Worm (Caenorhabditis elegans) whole organism, late embryonic: ENCODE data around the gene npp-10.

Source experiments
- C08G9.2 ChIP-seq: sonication (generic microtip); optimal IDR thresholded peaks from 2 replicates; lab custom pipeline; 2016; ENCODE audit warnings: mild to moderate bottlenecking, missing genetic modification characterization, moderate library complexity, missing compliant biosample characterization
- F13H6.1 ChIP-seq: sonication (generic microtip); optimal IDR thresholded peaks from 2 replicates; lab custom pipeline; 2016; ENCODE audit warnings: missing genetic modification characterization, missing compliant biosample characterization
- K09A11.1 ChIP-seq: sonication (generic microtip); optimal IDR thresholded peaks from 2 replicates; lab custom pipeline; 2017; ENCODE audit warnings: antibody characterized with exemption, mild to moderate bottlenecking, missing genetic modification characterization, missing compliant biosample characterization; ENCODE audit not compliant: insufficient read depth
- Y22D7AL.16 ChIP-seq: sonication (generic microtip); optimal IDR thresholded peaks from 2 replicates; lab custom pipeline; 2016; ENCODE audit warnings: missing genetic modification characterization, missing compliant biosample characterization
- ceh-18 ChIP-seq: sonication (generic microtip); optimal IDR thresholded peaks from 2 replicates; lab custom pipeline; 2016; ENCODE audit warnings: missing genetic modification characterization, missing compliant biosample characterization
- ceh-19 ChIP-seq: fragments of 200-800 bp; sonication (Bioruptor generic); optimal IDR thresholded peaks from 2 replicates; lab custom pipeline; 2018; ENCODE audit warnings: mild to moderate bottlenecking, missing genetic modification characterization, missing compliant biosample characterization
- ceh-2 ChIP-seq: sonication (generic microtip); optimal IDR thresholded peaks from 2 replicates; lab custom pipeline; 2016; ENCODE audit warnings: missing genotype, missing genetic modification characterization, missing compliant biosample characterization
- ceh-22 ChIP-seq: sonication (generic microtip); optimal IDR thresholded peaks from 2 replicates; lab custom pipeline; 2017; ENCODE audit warnings: missing biosample characterization, missing genetic modification characterization
- ceh-45 ChIP-seq: fragments of 200-800 bp; sonication (Bioruptor generic); IDR thresholded peaks from 2 replicates; pipeline ENCODE4 v1.3.6; 2022; ENCODE audit warnings: missing genetic modification reagents, missing genetic modification characterization, missing compliant biosample characterization
- ceh-9 ChIP-seq: sonication (generic microtip); optimal IDR thresholded peaks from 2 replicates; lab custom pipeline; 2016; ENCODE audit warnings: mild to moderate bottlenecking, missing genetic modification characterization, inconsistent platforms, missing compliant biosample characterization
- che-1 ChIP-seq: sonication (generic microtip); optimal IDR thresholded peaks from 2 replicates; lab custom pipeline; 2016; ENCODE audit warnings: mild to moderate bottlenecking, missing genetic modification characterization, missing compliant biosample characterization
- elt-2 ChIP-seq: sonication (generic microtip); optimal IDR thresholded peaks from 2 replicates; lab custom pipeline; 2016; ENCODE audit warnings: missing genetic modification reagents, missing genetic modification characterization, missing compliant biosample characterization
- ets-4 ChIP-seq: sonication (generic microtip); optimal IDR thresholded peaks from 2 replicates; lab custom pipeline; 2016; ENCODE audit warnings: missing genetic modification characterization, missing compliant biosample characterization
- fax-1 ChIP-seq: sonication (generic microtip); optimal IDR thresholded peaks from 2 replicates; lab custom pipeline; 2016; ENCODE audit warnings: missing genotype, missing genetic modification characterization, missing compliant biosample characterization
- fkh-10 ChIP-seq: fragments of 150-350 bp; optimal IDR thresholded peaks from 2 replicates; lab custom pipeline; 2014; ENCODE audit warnings: missing biosample characterization, missing genetic modification reagents, missing genetic modification characterization
- fkh-6 ChIP-seq: sonication (generic microtip); optimal IDR thresholded peaks from 2 replicates; lab custom pipeline; 2016; ENCODE audit warnings: missing genetic modification characterization, missing compliant biosample characterization
- gmeb-2 ChIP-seq: sonication (generic microtip); optimal IDR thresholded peaks from 2 replicates; lab custom pipeline; 2016; ENCODE audit warnings: missing genetic modification characterization, inconsistent platforms, missing compliant biosample characterization
- hlh-15 ChIP-seq: sonication (generic microtip); optimal IDR thresholded peaks from 2 replicates; lab custom pipeline; 2016; ENCODE audit warnings: missing genetic modification characterization, missing compliant biosample characterization
- hlh-30 ChIP-seq: sonication (generic microtip); optimal IDR thresholded peaks from 2 replicates; lab custom pipeline; 2017; ENCODE audit warnings: antibody characterized with exemption, missing genetic modification characterization, missing compliant biosample characterization; ENCODE audit not compliant: insufficient read depth
- lim-6 ChIP-seq: sonication (generic microtip); optimal IDR thresholded peaks from 2 replicates; lab custom pipeline; 2016; ENCODE audit warnings: missing genetic modification characterization, missing compliant biosample characterization
- madf-2 ChIP-seq: sonication (generic microtip); optimal IDR thresholded peaks from 2 replicates; lab custom pipeline; 2017; ENCODE audit warnings: missing genetic modification characterization, missing compliant biosample characterization
- mec-3 ChIP-seq: sonication (generic microtip); optimal IDR thresholded peaks from 2 replicates; lab custom pipeline; 2016; ENCODE audit warnings: borderline replicate concordance, missing genetic modification characterization, missing compliant biosample characterization
- odd-2 ChIP-seq: sonication (generic microtip); optimal IDR thresholded peaks from 2 replicates; lab custom pipeline; 2017; ENCODE audit warnings: antibody characterized with exemption, mild to moderate bottlenecking, missing genetic modification characterization, missing compliant biosample characterization
- pag-3 ChIP-seq: sonication (generic microtip); optimal IDR thresholded peaks from 2 replicates; lab custom pipeline; 2016; ENCODE audit warnings: missing compliant biosample characterization, missing genetic modification characterization, borderline replicate concordance
- pat-9 ChIP-seq: fragments of 200-800 bp; sonication (Bioruptor generic); optimal IDR thresholded peaks from 2 replicates; lab custom pipeline; 2018; ENCODE audit warnings: mild to moderate bottlenecking, missing genetic modification characterization, moderate library complexity, missing compliant biosample characterization
- pha-2 ChIP-seq: sonication (generic microtip); optimal IDR thresholded peaks from 2 replicates; lab custom pipeline; 2017; ENCODE audit warnings: mild to moderate bottlenecking, missing genetic modification characterization, missing compliant biosample characterization
- ref-2 ChIP-seq: sonication (generic microtip); optimal IDR thresholded peaks from 2 replicates; lab custom pipeline; 2016; ENCODE audit warnings: missing genetic modification characterization, missing compliant biosample characterization
- tbx-2 ChIP-seq: sonication (generic microtip); optimal IDR thresholded peaks from 2 replicates; lab custom pipeline; 2016; ENCODE audit warnings: missing genetic modification characterization, missing compliant biosample characterization
- ttx-3 ChIP-seq: sonication (generic microtip); optimal IDR thresholded peaks from 2 replicates; lab custom pipeline; 2016; ENCODE audit warnings: missing genetic modification reagents, missing genetic modification characterization, missing compliant biosample characterization
- unc-3 ChIP-seq, 2 experiments: fragments of 200-800 bp in 1 of 2; sonication (Bioruptor generic) in 1 of 2; sonication (generic microtip) in 1 of 2; conservative IDR thresholded peaks in 1 of 2; optimal IDR thresholded peaks in 1 of 2; 2 replicates each; pipeline versions ENCODE4 v1.3.6 to Lab custom; 2016 to 2022; ENCODE audit warnings: missing compliant biosample characterization in 2 of 2, missing genetic modification characterization in 2 of 2, missing genetic modification reagents in 1 of 2
- unc-42 ChIP-seq: sonication (generic microtip); optimal IDR thresholded peaks from 2 replicates; lab custom pipeline; 2016; ENCODE audit warnings: missing genotype, missing genetic modification characterization, missing compliant biosample characterization
- unc-55 ChIP-seq: sonication (generic microtip); optimal IDR thresholded peaks from 2 replicates; lab custom pipeline; 2017; ENCODE audit warnings: missing biosample characterization, missing genetic modification reagents, missing genetic modification characterization
- unc-86 ChIP-seq: sonication (generic microtip); optimal IDR thresholded peaks from 2 replicates; lab custom pipeline; 2016; ENCODE audit warnings: missing genetic modification characterization, missing compliant biosample characterization
- ztf-16 ChIP-seq: sonication (generic microtip); optimal IDR thresholded peaks from 2 replicates; lab custom pipeline; 2017; ENCODE audit warnings: missing genetic modification characterization, missing compliant biosample characterization

Gene npp-10

DNA sequence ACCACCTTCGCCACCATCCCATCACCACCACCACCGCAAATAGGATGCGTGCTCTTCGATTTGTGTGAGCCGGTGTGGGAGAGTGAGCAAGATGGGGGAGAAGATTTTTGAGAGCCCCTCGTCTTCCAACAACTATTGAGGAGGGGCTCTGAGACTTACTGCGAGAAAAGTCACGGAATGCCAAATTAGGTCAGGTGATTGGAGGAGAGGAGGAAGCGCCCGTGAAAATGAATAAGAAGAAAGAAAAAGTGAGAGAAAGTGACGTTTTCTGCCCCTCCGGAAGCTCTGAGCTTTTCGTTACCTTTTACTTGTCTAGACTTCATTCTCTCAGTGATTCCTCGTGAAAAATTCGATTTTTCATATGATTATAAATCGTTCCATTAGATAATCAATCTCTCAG lies 20.7 kb downstream of the npp-10 start:
- TF ChIP-seq ceh-18 (tag; lab: Kevin White, UChicago) (no peak), unc-42 (tag; lab: Kevin White, UChicago) (peak; percentile 33)

DNA sequence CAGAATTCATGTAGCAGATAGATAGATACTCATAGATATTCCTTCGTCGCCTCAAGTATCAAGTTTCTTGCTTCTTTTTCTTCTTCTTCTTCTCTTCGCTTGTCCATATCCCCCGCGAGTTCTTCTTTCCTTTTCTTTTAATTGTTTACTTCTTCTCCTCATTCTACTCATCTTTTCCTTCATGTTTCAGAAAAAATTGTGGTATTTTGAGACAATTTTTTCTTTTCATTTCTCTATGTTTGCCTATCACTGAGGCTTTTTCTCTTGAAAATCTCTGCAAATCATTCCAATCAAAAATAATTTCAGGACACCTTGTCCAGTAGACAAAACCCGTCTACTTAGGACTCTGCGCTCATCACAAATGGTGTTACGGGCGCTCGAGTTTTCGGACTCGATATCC lies 26.4 kb downstream of the npp-10 start, which contains the start of gene T04C9.1:
Gene T04C9.1 (plus strand): TSS at position 301 of the 400 bp plus-strand sequence.
- TF ChIP-seq pha-2 (no peak), ceh-9 (tag; lab: Kevin White, UChicago) (no peak), unc-3 (GFP tag; conservative IDR thresholded peaks at IDR 0.05; lab: Robert Waterston, UW) (no peak), unc-3 (tag; optimal IDR thresholded peaks at IDR 0.05; lab: Kevin White, UChicago) (no peak), ceh-22 (no peak), fax-1 (no peak), ceh-45 (GFP tag; lab: Robert Waterston, UW) (no peak), ceh-19 (no peak), Y22D7AL.16 (tag; lab: Kevin White, UChicago) (no peak)

DNA sequence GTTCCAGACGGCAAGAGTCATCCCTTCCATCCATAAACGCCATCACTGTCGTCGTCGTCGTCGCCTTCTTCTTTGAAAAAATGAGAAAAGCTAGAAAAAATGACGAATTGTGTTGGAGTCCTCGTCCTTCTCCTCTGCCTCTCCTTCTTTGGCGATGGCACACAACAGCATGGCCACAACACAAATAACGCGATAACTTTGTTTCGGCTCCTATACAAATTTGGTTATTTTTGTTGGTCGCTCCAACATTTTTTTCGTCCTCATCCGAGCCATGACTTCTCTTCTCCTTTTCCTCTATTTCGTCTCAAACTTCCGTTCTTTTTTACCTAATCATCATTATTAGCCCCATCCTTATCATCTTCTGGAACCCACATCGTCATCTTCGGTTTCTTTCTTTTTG lies 27.3 kb downstream of the npp-10 start:
- no peak for TF ChIP-seq fax-1
- peak; percentile 98 for TF ChIP-seq unc-42 (tag; lab: Kevin White, UChicago)

DNA sequence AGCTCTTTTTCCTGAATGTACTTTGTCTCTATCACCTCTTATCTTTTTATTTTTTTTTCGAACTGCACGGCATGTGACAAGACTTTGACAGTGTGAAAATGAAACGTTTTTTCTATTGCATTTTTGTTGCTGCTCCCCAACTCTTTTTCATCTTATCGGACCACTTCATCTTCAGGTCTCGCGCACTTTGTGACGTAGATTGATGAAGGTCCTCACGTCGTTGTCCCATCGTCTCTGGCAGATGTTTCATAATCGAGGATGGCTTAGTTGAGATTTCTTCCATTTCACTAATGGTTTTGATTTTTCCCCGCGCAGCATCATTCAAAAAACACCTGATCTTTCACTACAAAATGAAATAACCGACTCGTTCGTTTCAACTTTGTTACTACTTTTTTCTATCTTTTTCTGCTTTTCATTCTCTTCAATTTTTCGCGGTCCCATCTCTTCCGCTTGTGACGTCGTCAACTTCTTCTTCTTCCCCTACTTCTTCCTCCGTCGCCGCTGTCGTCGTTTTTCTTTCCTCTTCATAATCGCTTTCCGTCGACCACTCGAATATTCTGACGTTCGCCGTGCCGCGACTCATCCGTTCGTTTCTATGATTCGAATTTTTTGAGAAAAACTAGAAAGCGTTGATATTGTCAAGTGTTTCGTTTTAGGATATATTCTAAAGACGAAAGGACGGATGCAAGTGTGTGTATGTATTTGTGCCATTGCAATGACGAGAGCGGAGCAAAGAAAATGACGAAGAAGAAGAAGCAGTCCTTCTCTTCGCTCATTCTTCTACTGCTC lies 28.0 kb downstream of the npp-10 start, which contains the start of gene T04C9.2:
Gene T04C9.2 (plus strand): TSS at position 739 of the 789 bp plus-strand sequence.
- TF ChIP-seq unc-42 (tag; lab: Kevin White, UChicago), result peak; percentile 51
- TF ChIP-seq unc-55 (GFP tag; lab: Kevin White, UChicago), result peak; percentile 47
- no peak for TF ChIP-seq Y22D7AL.16 (tag; lab: Kevin White, UChicago)
- TF ChIP-seq hlh-15 (tag; lab: Kevin White, UChicago), result no peak
- TF ChIP-seq pag-3 (tag; lab: Kevin White, UChicago), result no peak

DNA sequence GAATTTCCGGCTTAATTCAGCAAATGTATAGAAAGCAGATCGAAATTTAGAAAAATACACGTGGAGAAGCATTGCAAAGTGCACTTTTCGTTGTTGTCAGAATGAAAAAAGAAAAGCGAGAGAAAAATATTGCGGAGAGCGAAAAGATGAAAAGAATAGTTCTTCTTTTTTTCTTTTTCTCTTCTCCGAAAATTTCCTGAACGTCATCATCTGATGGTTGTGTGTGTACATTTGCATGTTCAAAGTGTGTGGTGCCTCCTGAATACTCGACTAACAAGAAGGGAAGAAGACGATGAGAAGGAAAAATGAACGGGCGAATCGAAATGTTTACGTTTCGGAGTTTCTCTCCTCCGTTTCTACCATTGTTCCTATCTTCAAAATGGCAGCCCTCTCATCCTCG lies 29.3 kb downstream of the npp-10 start:
- TF ChIP-seq ceh-22 (no peak), ceh-19 (no peak), unc-86 (tag; lab: Kevin White, UChicago) (no peak), lim-6 (tag; lab: Kevin White, UChicago) (no peak), elt-2 (tag; lab: Kevin White, UChicago) (no peak), hlh-30 (tag; lab: Kevin White, UChicago) (no peak), C08G9.2 (no peak), fkh-6 (no peak), ref-2 (tag; lab: Kevin White, UChicago) (no peak), pat-9 (tag; lab: Kevin White, UChicago) (no peak), che-1 (tag; lab: Kevin White, UChicago) (no peak)

DNA sequence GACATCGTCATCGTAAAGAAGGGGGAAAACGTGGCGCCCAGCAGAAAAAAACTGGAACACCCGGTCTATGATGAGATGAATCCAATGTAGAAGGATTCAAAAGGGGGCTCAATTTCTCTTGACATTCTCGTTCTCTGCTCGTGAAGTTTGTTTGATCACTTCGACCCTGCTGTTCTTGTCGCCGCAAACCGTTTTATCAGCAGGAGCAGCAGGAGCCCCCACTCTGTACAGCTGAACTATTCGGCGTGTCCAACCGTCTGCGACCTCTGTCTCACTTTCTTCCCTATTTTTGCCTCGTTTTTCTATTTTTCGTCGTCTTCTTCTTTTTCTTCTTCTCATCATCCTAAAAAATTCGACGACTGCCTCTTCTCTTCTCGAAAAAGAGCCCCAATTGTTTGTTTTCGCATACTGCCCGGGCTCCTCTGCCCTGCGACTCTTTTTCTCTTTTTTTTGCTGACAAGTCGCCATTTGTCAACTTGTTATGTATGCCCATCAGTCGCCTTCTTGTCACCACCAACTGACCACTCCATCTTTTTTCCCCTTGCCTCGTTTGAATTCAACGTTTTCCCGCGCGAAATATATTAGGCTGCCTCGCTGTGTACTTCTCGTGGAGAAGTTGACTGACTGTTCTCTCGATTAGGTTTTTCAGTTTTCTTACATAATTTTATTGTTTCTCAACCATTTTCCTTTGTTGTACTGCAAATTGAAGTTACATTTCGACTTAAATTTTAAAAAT lies 30.2 kb downstream of the npp-10 start:
- TF ChIP-seq madf-2, result no peak
- no peak for TF ChIP-seq ztf-16 (tag; lab: Kevin White, UChicago)
- TF ChIP-seq K09A11.1 (tag; lab: Kevin White, UChicago), result no peak
- peak; percentile 63 for TF ChIP-seq unc-55 (GFP tag; lab: Kevin White, UChicago)
- no peak for TF ChIP-seq C08G9.2
- no peak for TF ChIP-seq pha-2
- TF ChIP-seq elt-2 (tag; lab: Kevin White, UChicago), result no peak
- no peak for TF ChIP-seq fkh-10 (GFP tag; lab: Kevin White, UChicago)
- TF ChIP-seq odd-2 (tag; lab: Kevin White, UChicago), result no peak
- TF ChIP-seq mec-3 (tag; lab: Kevin White, UChicago), result peak; percentile 42
- TF ChIP-seq gmeb-2 (tag; lab: Kevin White, UChicago), result no peak
- no peak for TF ChIP-seq tbx-2 (tag; lab: Kevin White, UChicago)
- TF ChIP-seq ttx-3 (tag; lab: Kevin White, UChicago), result no peak
- TF ChIP-seq ets-4, result peak; percentile 0
- peak; percentile 8 for TF ChIP-seq unc-42 (tag; lab: Kevin White, UChicago)
- no peak for TF ChIP-seq ceh-2
- TF ChIP-seq F13H6.1 (tag; lab: Kevin White, UChicago), result no peak
- TF ChIP-seq ceh-18 (tag; lab: Kevin White, UChicago), result peak; percentile 5
- no peak for TF ChIP-seq unc-86 (tag; lab: Kevin White, UChicago)
- TF ChIP-seq, all 69 proteins: peak for 5
